Fruit fly (Drosophila melanogaster): ENCODE measurements around the gene sstn.

Gene sstn

dm6 chr3L:15136659-15137572 lies 42.4 kb upstream of the sstn start, which contains the start of gene CG12316 (continued):
- TF ChIP-seq crp (GFP tag; optimal IDR thresholded peaks at IDR 0.05) (peak in 1 of 2 experiments; percentile 48), CG17912 (GFP tag; optimal IDR thresholded peaks at IDR 0.05) (peak; percentile 88), ken (GFP tag; IDR thresholded peaks at IDR 0.05) (peak; percentile 85), tna (GFP tag; IDR thresholded peaks at IDR 0.05; ENCODE audit: partially characterized antibody) (peak; percentile 44), CG10321 (GFP tag; IDR thresholded peaks at IDR 0.05) (no peak), Jarid2 (GFP tag; optimal IDR thresholded peaks at IDR 0.05) (peak; percentile 72), H2.0 (GFP tag; IDR thresholded peaks at IDR 0.05) (peak; percentile 77), CG17802 (tag; optimal IDR thresholded peaks at IDR 0.05) (peak; percentile 77), CG7372 (GFP tag; IDR thresholded peaks at IDR 0.05) (peak; percentile 72), CG9609 (GFP tag; optimal IDR thresholded peaks at IDR 0.05) (peak; percentile 93), sna (GFP tag; IDR thresholded peaks at IDR 0.05; ENCODE audit: partially characterized antibody) (peak; percentile 57), C15 (GFP tag; IDR thresholded peaks at IDR 0.05) (no peak), CG14667 (GFP tag; IDR thresholded peaks at IDR 0.05) (peak; percentile 38; the same call in 1 of the 2 replicates), ind (GFP tag; optimal IDR thresholded peaks at IDR 0.05) (peak; percentile 83), slbo (GFP tag; IDR thresholded peaks at IDR 0.05) (peak; percentile 71), cas (GFP tag; IDR thresholded peaks at IDR 0.05) (0 out of 2 replicates have a peak, but pooled peaks have one; percentile 19), jigr1 (GFP tag; IDR thresholded peaks at IDR 0.05) (0 out of 3 replicates have a peak, but pooled peaks have one; percentile 54), Mes4 (GFP tag; optimal IDR thresholded peaks at IDR 0.05) (peak; percentile 95), Lhr (GFP tag; optimal IDR thresholded peaks at IDR 0.05) (peak; percentile 69), Neu2 (GFP tag; optimal IDR thresholded peaks at IDR 0.05; ENCODE audit: borderline replicate concordance) (peak; percentile 87), Mrtf (GFP tag; IDR thresholded peaks at IDR 0.05) (peak; percentile 79), Atf6 (GFP tag; IDR thresholded peaks at IDR 0.05) (peak; percentile 91), CG6272 (GFP tag; IDR thresholded peaks at IDR 0.05) (peak; percentile 69), nerfin-2 (GFP tag; IDR thresholded peaks at IDR 0.05; ENCODE audit: partially characterized antibody) (peak; percentile 67), mam (GFP tag; optimal IDR thresholded peaks at IDR 0.05) (peak; percentile 86), CG13775 (GFP tag; optimal IDR thresholded peaks at IDR 0.05) (peak; percentile 94), jumu (GFP tag; optimal IDR thresholded peaks at IDR 0.05) (peak; percentile 94), sug (tag; optimal IDR thresholded peaks at IDR 0.05) (peak; percentile 91), pan (optimal IDR thresholded peaks at IDR 0.05) (no peak), pan (GFP tag; optimal IDR thresholded peaks at IDR 0.05 in 1 of 2, IDR thresholded peaks at IDR 0.05 in 1 of 2) (peak in 1 of 2 experiments; percentile 82), esg (GFP tag; conservative IDR thresholded peaks at IDR 0.05) (peak; percentile 83), Stat92E (GFP tag; optimal IDR thresholded peaks at IDR 0.05) (peak in 1 of 3 experiments; percentile 23), Hr51 (GFP tag; optimal IDR thresholded peaks at IDR 0.05) (peak; percentile 92 to 94), slp2 (GFP tag; optimal IDR thresholded peaks at IDR 0.05) (peak; percentile 89), Gsc (GFP tag; IDR thresholded peaks at IDR 0.05) (no peak), CG12071 (GFP tag; optimal IDR thresholded peaks at IDR 0.05) (peak; percentile 94), Mad (GFP tag; optimal IDR thresholded peaks at IDR 0.05) (peak; percentile 95), lola (GFP tag; optimal IDR thresholded peaks at IDR 0.05) (peak in 1 of 3 experiments; percentile 96), CG12942 (GFP tag; optimal IDR thresholded peaks at IDR 0.05) (peak; percentile 81), Blimp-1 (GFP tag; optimal IDR thresholded peaks at IDR 0.05) (peak; percentile 84), sisA (GFP tag; IDR thresholded peaks at IDR 0.05) (peak; percentile 74), CG8944 (GFP tag; optimal IDR thresholded peaks at IDR 0.05) (peak; percentile 90), CG10431 (GFP tag; optimal IDR thresholded peaks at IDR 0.05) (peak; percentile 79), bab2 (GFP tag; optimal IDR thresholded peaks at IDR 0.05) (peak; percentile 90), D19B (GFP tag; optimal IDR thresholded peaks at IDR 0.05) (peak; percentile 74), CG10959 (GFP tag; IDR thresholded peaks at IDR 0.05) (peak; percentile 86), otp (GFP tag; IDR thresholded peaks at IDR 0.05) (peak; percentile 83; the same call in 2 of the 3 replicates), ERR (GFP tag; optimal IDR thresholded peaks at IDR 0.05) (peak; percentile 87)
